Worm (Caenorhabditis elegans) whole organism, late embryonic: Measurements from ENCODE around the gene vha-17.

Experiments used
- F13H6.1 ChIP-seq: sonication (generic microtip); optimal IDR thresholded peaks from 2 replicates; lab custom pipeline; 2016; ENCODE audit warnings: missing genetic modification characterization, missing compliant biosample characterization
- ama-1 ChIP-seq: fragments of 150-350 bp; optimal IDR thresholded peaks from 2 replicates; lab custom pipeline; 2014
- pha-4 ChIP-seq: fragments of 150-350 bp; optimal IDR thresholded peaks from 2 replicates; lab custom pipeline; 2018; ENCODE audit warnings: missing biosample characterization, missing genetic modification reagents, missing genetic modification characterization

ce11 chrIV:9318147-9318546 is 3.5 kb upstream of the vha-17 start:
- TF ChIP-seq pha-4 (tag; lab: Kevin White, UChicago) (no peak), F13H6.1 (no peak), ama-1 (no peak)
